Fruit fly (Drosophila melanogaster): ENCODE measurements around the gene dikar.

dikar gene

dm6 chr3L:6708995-6709606, 33.9 kb downstream of the dikar start:
- TF ChIP-seq CG34367 (tag; optimal IDR thresholded peaks at IDR 0.05) = peak; percentile 62
- peak; percentile 58 for TF ChIP-seq D1 (tag; optimal IDR thresholded peaks at IDR 0.05)
- peak; percentile 84 for TF ChIP-seq Snoo (tag; optimal IDR thresholded peaks at IDR 0.05)
- TF ChIP-seq CG15710 (tag; optimal IDR thresholded peaks at IDR 0.05) = peak; percentile 62
- TF ChIP-seq CG8159 (tag; optimal IDR thresholded peaks at IDR 0.05) = peak; percentile 72
- TF ChIP-seq CG8301 (tag; optimal IDR thresholded peaks at IDR 0.05) = no peak
- no peak for TF ChIP-seq CG14655 (GFP tag; optimal IDR thresholded peaks at IDR 0.05)
- TF ChIP-seq Ets98B (GFP tag; IDR thresholded peaks at IDR 0.05) = peak; percentile 67; the same call in 1 of the 2 replicates
- peak; percentile 17 for TF ChIP-seq Pif1B (GFP tag; optimal IDR thresholded peaks at IDR 0.05)
- peak; percentile 43; the same call in 1 of the 2 replicates for TF ChIP-seq CG12605 (GFP tag; IDR thresholded peaks at IDR 0.05)
- peak; percentile 33 for TF ChIP-seq gl (tag; optimal IDR thresholded peaks at IDR 0.05)
- TF ChIP-seq CG4496 (GFP tag; IDR thresholded peaks at IDR 0.05) = peak; percentile 92
- no peak for TF ChIP-seq EcR (GFP tag; optimal IDR thresholded peaks at IDR 0.05)
- TF ChIP-seq rn (GFP tag; IDR thresholded peaks at IDR 0.05) = peak; percentile 43
- no peak for TF ChIP-seq CG10348 (GFP tag; IDR thresholded peaks at IDR 0.05)
- no peak for TF ChIP-seq CG13204 (GFP tag; optimal IDR thresholded peaks at IDR 0.05)
- TF ChIP-seq CG32121 (GFP tag; IDR thresholded peaks at IDR 0.05) = peak; percentile 21; the same call in 1 of the 2 replicates
- TF ChIP-seq CG17806 (tag; optimal IDR thresholded peaks at IDR 0.05) = no peak
- peak; percentile 59 for TF ChIP-seq Pif1A (GFP tag; optimal IDR thresholded peaks at IDR 0.05)
- no peak for TF ChIP-seq CG9948 (tag; optimal IDR thresholded peaks at IDR 0.05)
- TF ChIP-seq fd96Ca (GFP tag; IDR thresholded peaks at IDR 0.05) = no peak

dm6 chr3L:6706723-6707591, 36.0 kb downstream of the dikar start:
- TF ChIP-seq CG8159 (tag; optimal IDR thresholded peaks at IDR 0.05) (no peak), D1 (tag; optimal IDR thresholded peaks at IDR 0.05) (no peak), CG32121 (GFP tag; IDR thresholded peaks at IDR 0.05) (no peak), CG8301 (tag; optimal IDR thresholded peaks at IDR 0.05) (no peak), CG12605 (GFP tag; IDR thresholded peaks at IDR 0.05) (no peak), CG10348 (GFP tag; IDR thresholded peaks at IDR 0.05) (no peak), Snoo (tag; optimal IDR thresholded peaks at IDR 0.05) (no peak), gl (tag; optimal IDR thresholded peaks at IDR 0.05) (no peak), Ets98B (GFP tag; IDR thresholded peaks at IDR 0.05) (no peak), rn (GFP tag; IDR thresholded peaks at IDR 0.05) (no peak), CG9948 (tag; optimal IDR thresholded peaks at IDR 0.05) (no peak), CG13204 (GFP tag; optimal IDR thresholded peaks at IDR 0.05) (no peak), CG17806 (tag; optimal IDR thresholded peaks at IDR 0.05) (no peak), fd96Ca (GFP tag; IDR thresholded peaks at IDR 0.05) (no peak), Pif1A (GFP tag; optimal IDR thresholded peaks at IDR 0.05) (no peak), EcR (GFP tag; optimal IDR thresholded peaks at IDR 0.05) (no peak)

DNA sequence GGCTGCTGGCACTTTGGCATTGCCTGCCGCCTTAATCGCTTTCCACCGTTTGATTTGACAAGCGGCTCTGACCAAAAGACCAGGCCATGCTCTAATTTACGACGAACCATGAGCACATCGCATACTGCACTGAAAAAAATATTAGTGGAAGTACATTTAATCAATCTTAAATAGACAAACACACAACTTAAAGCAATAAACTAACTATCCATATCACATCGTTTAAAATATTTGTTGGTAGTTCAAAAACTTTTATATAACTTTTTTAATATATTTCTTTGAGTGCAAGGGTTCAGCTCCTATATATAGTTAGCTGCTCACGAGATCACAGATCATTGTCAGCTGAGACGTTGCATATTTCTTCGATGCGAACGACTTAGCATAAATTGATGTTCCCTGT, 37.1 kb downstream of the dikar start:
- TF ChIP-seq CG32121 (GFP tag; IDR thresholded peaks at IDR 0.05) (0 out of 2 replicates have a peak, but pooled peaks have one; percentile 29), gl (tag; optimal IDR thresholded peaks at IDR 0.05) (no peak)

DNA sequence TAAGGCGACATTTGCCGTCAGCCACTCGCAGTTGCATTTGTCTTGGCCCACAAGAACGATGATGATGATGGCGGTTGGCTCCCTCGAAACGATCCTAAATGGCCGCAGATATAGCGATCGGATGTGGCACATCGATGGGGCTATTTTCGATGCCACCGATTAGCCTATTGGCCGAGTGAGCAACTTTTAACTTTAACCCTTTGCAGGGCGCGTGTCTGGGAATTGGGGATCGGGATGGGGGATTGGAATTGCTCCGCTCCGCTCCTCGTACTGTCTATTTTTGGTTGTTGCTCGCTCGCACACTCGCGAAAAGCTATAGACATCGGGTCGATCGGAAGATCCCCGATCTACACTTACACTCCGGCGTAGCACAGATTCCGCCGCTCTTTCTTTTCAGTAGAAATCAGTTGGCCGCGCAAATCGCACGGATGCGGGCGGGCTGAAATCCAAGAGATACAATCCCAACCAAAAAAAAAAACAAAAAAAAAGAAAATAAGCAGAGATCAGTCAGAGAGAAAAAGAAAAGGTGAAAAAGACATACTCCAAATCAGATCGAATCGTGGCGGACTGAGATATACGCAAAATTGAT, 38.4 kb downstream of the dikar start, which contains the start of gene CG8519:
TSS of gene CG8519 (plus strand) at position 393 of the 589 bp plus-strand sequence.
- TF ChIP-seq CG4496 (GFP tag; IDR thresholded peaks at IDR 0.05) (peak; percentile 60; the same call in 2 of the 3 replicates), CG32121 (GFP tag; IDR thresholded peaks at IDR 0.05) (peak; percentile 65), D1 (tag; optimal IDR thresholded peaks at IDR 0.05) (no peak)

dm6 chr3L:6703368-6703807, 39.6 kb downstream of the dikar start, which contains the start of gene SP1173:
SP1173 (minus strand) TSS chr3L:6703521.
- TF ChIP-seq CG8301 (tag; optimal IDR thresholded peaks at IDR 0.05) = no peak
- peak; percentile 56 for TF ChIP-seq CG12605 (GFP tag; IDR thresholded peaks at IDR 0.05)
- no peak for TF ChIP-seq D1 (tag; optimal IDR thresholded peaks at IDR 0.05)
- TF ChIP-seq fd96Ca (GFP tag; IDR thresholded peaks at IDR 0.05) = no peak; the same call in 2 of the 3 replicates
- TF ChIP-seq Ets98B (GFP tag; IDR thresholded peaks at IDR 0.05) = peak; percentile 68; the same call in 1 of the 2 replicates
- peak; percentile 61; the same call in 1 of the 2 replicates for TF ChIP-seq CG32121 (GFP tag; IDR thresholded peaks at IDR 0.05)
- peak; percentile 74; the same call in 2 of the 3 replicates for TF ChIP-seq CG4496 (GFP tag; IDR thresholded peaks at IDR 0.05)
- TF ChIP-seq CG10348 (GFP tag; IDR thresholded peaks at IDR 0.05) = no peak
- TF ChIP-seq CG34367 (tag; optimal IDR thresholded peaks at IDR 0.05) = no peak

DNA sequence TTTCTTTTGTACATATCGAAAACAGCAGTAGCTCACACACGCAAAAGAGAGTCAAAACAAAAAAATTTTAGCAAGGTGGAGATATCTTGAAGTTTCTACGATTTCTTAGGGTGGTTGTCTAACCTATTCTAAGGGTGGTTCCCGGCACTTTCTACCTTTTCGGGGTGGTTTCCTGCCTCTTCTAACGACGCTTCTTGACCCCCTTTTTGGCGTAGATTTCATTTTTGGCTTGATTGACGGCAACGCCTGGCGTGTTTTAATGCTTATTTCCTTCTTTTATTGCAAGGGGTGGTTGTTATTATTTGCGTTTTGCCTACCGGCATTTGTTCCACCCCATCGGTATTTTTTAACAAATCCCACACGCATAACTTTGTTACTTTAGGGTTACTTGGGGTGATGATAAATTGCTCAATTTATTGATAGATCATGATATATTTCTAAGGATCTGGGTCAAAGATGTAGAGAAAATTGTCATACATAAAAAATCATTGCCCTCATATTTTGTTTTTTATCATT, 41.9 kb downstream of the dikar start:
- no peak for TF ChIP-seq EcR (GFP tag; optimal IDR thresholded peaks at IDR 0.05)
- no peak for TF ChIP-seq CG15710 (tag; optimal IDR thresholded peaks at IDR 0.05)
- no peak for TF ChIP-seq Ets98B (GFP tag; IDR thresholded peaks at IDR 0.05)
- TF ChIP-seq CG34367 (tag; optimal IDR thresholded peaks at IDR 0.05) = no peak
- no peak for TF ChIP-seq Pif1A (GFP tag; optimal IDR thresholded peaks at IDR 0.05)
- TF ChIP-seq rn (GFP tag; IDR thresholded peaks at IDR 0.05) = no peak
- TF ChIP-seq gl (tag; optimal IDR thresholded peaks at IDR 0.05) = no peak
- no peak for TF ChIP-seq CG12605 (GFP tag; IDR thresholded peaks at IDR 0.05)
- TF ChIP-seq CG10348 (GFP tag; IDR thresholded peaks at IDR 0.05) = no peak
- TF ChIP-seq Snoo (tag; optimal IDR thresholded peaks at IDR 0.05) = no peak
- TF ChIP-seq D1 (tag; optimal IDR thresholded peaks at IDR 0.05) = no peak
- TF ChIP-seq fd96Ca (GFP tag; IDR thresholded peaks at IDR 0.05) = no peak
- no peak for TF ChIP-seq CG8159 (tag; optimal IDR thresholded peaks at IDR 0.05)
- no peak for TF ChIP-seq CG8301 (tag; optimal IDR thresholded peaks at IDR 0.05)
- TF ChIP-seq CG14655 (GFP tag; optimal IDR thresholded peaks at IDR 0.05) = no peak
- no peak for TF ChIP-seq CG4496 (GFP tag; IDR thresholded peaks at IDR 0.05)

Measured in whole organism, pupa.